Worm (Caenorhabditis elegans) whole organism, mixed stage, embryonic: ENCODE data around the gene nep-26.

Source experiments
- pha-4 ChIP-seq: fragments of 150-350 bp; optimal IDR thresholded peaks from 2 replicates; lab custom pipeline; 2018; ENCODE audit warnings: missing biosample characterization, missing genetic modification reagents, missing genetic modification characterization
- unc-39 ChIP-seq: fragments of 150-350 bp; optimal IDR thresholded peaks from 2 replicates; lab custom pipeline; 2014; ENCODE audit warnings: missing biosample characterization, missing genetic modification characterization

- no peak for TF ChIP-seq pha-4 (tag; lab: Kevin White, UChicago)
- TF ChIP-seq unc-39 (tag; lab: Kevin White, UChicago): no peak
Observed at ce11 chrII:10294262-10294661, 5.7 kb downstream of the nep-26 start.
